Worm (Caenorhabditis elegans): Measurements from ENCODE around the gene B0361.14.

- TF ChIP-seq unc-62 (GFP tag; optimal IDR thresholded peaks at IDR 0.05), result no peak
- peak; percentile 57 for TF ChIP-seq nhr-77 (tag; optimal IDR thresholded peaks at IDR 0.05)
- peak; percentile 60 for TF ChIP-seq tbx-2 (tag; optimal IDR thresholded peaks at IDR 0.05)
Measured at ce11 chrIII:7336214-7336613, 36.9 kb upstream of the B0361.14 start, which contains the start of gene gsp-2.

All from whole organism, L1 larva.